Fruit fly (Drosophila melanogaster): Measurements from ENCODE around the gene CG7453.

Gene CG7453

dm6 chrX:19187624-19188085 is 7.7 kb downstream of the CG7453 start, which contains the start of gene Mec2 (continued):
- TF ChIP-seq psq (GFP tag; optimal IDR thresholded peaks at IDR 0.05) (no peak), kay (GFP tag; optimal IDR thresholded peaks at IDR 0.05) (peak; percentile 59), Sry-δ (GFP tag; optimal IDR thresholded peaks at IDR 0.05) (no peak), ro (GFP tag; IDR thresholded peaks at IDR 0.05) (no peak), CG8924 (tag; optimal IDR thresholded peaks at IDR 0.05) (peak; percentile 22), Abd-B (GFP tag; optimal IDR thresholded peaks at IDR 0.05) (peak; percentile 33), ara (GFP tag; IDR thresholded peaks at IDR 0.05) (peak; percentile 47; the same call in 1 of the 2 replicates), NfI (GFP tag; optimal IDR thresholded peaks at IDR 0.05) (peak; percentile 68), dmrt11E (tag; optimal IDR thresholded peaks at IDR 0.05) (peak; percentile 28)

- TF ChIP-seq stwl (tag; optimal IDR thresholded peaks at IDR 0.05): peak; percentile 29
- TF ChIP-seq Dp (GFP tag; optimal IDR thresholded peaks at IDR 0.05): peak; percentile 13
- TF ChIP-seq Abd-B (GFP tag; optimal IDR thresholded peaks at IDR 0.05): peak; percentile 33
- no peak for TF ChIP-seq Atf6 (GFP tag; IDR thresholded peaks at IDR 0.05)
- TF ChIP-seq CG11456 (GFP tag; IDR thresholded peaks at IDR 0.05): no peak
- TF ChIP-seq Ets97D (GFP tag; optimal IDR thresholded peaks at IDR 0.05): peak; percentile 79
- no peak for TF ChIP-seq CG3407 (GFP tag; optimal IDR thresholded peaks at IDR 0.05)
- no peak for TF ChIP-seq CG1602 (GFP tag; optimal IDR thresholded peaks at IDR 0.05)
- TF ChIP-seq MBD-R2 (GFP tag; IDR thresholded peaks at IDR 0.05): 0 out of 2 replicates have a peak, but pooled peaks have one; percentile 14
- peak; percentile 5 for TF ChIP-seq zen (tag; optimal IDR thresholded peaks at IDR 0.05)
- TF ChIP-seq grn (GFP tag; optimal IDR thresholded peaks at IDR 0.05): peak; percentile 12
- TF ChIP-seq Stat92E (GFP tag; optimal IDR thresholded peaks at IDR 0.05): no peak
- peak; percentile 25 for TF ChIP-seq CTCF (GFP tag; optimal IDR thresholded peaks at IDR 0.05)
- 0 out of 3 replicates have a peak, but pooled peaks have one; percentile 9 for TF ChIP-seq knrl (GFP tag; IDR thresholded peaks at IDR 0.05; ENCODE audit: partially characterized antibody)
- TF ChIP-seq nmo (GFP tag; optimal IDR thresholded peaks at IDR 0.05): peak; percentile 3
- TF ChIP-seq mld (GFP tag; IDR thresholded peaks at IDR 0.05; ENCODE audit: partially characterized antibody): 0 out of 3 replicates have a peak, but pooled peaks have one; percentile 27
- peak; percentile 84 for TF ChIP-seq phol (tag; optimal IDR thresholded peaks at IDR 0.05)
- peak; percentile 94 for TF ChIP-seq CG17359 (tag; optimal IDR thresholded peaks at IDR 0.05)
- no peak for TF ChIP-seq CG9727 (GFP tag; optimal IDR thresholded peaks at IDR 0.05)
- peak; percentile 65; the same call in 1 of the 2 replicates for TF ChIP-seq vvl (GFP tag; IDR thresholded peaks at IDR 0.05)
- TF ChIP-seq chinmo (GFP tag; IDR thresholded peaks at IDR 0.05; ENCODE audit: partially characterized antibody): 0 out of 4 replicates have a peak, but pooled peaks have one; percentile 47
- TF ChIP-seq Med (GFP tag): peak; percentile 52
- peak; percentile 98 for TF ChIP-seq CG6654 (GFP tag; optimal IDR thresholded peaks at IDR 0.05)
- TF ChIP-seq E2f2 (GFP tag; IDR thresholded peaks at IDR 0.05): peak; percentile 72
- no peak for TF ChIP-seq gt (GFP tag; IDR thresholded peaks at IDR 0.05)
- peak; percentile 61 for TF ChIP-seq sens (GFP tag)
- no peak for TF ChIP-seq Atf3 (GFP tag; optimal IDR thresholded peaks at IDR 0.05)
- TF ChIP-seq Pdp1 (GFP tag; optimal IDR thresholded peaks at IDR 0.05): peak in 1 of 2 experiments; percentile 38
- peak; percentile 39 for TF ChIP-seq sqz (GFP tag; optimal IDR thresholded peaks at IDR 0.05)
- peak; percentile 9 for TF ChIP-seq pzg (GFP tag; optimal IDR thresholded peaks at IDR 0.05)
- TF ChIP-seq CG32772 (GFP tag; IDR thresholded peaks at IDR 0.05): peak; percentile 73
Measured at dm6 chrX:19189903-19190302, 9.9 kb downstream of the CG7453 start, which contains the start of gene HP1D3csd. Gene HP1D3csd (plus strand): TSS chrX:19190214.
